Worm (Caenorhabditis elegans): ENCODE data around the gene nep-2.

nep-2 gene

DNA sequence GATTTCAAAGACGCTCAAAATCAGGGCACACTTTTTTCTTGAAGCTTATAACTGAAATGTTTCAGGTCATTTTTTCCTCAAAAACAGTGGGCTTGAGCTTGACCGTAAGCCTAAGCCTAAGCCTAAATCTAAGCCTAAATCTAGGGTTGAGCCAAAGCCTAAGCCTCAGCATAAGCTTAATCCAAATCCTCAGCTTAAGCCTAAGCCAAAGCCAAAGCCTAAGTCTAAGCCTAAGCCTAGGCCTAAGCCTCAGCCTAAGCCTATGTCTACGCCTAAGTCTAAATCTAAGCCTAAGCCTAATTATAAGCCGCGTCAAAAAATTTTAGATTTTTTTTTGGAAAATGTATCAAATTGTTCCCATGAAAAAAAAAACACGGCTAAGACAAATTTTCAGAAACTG, 8.7 kb upstream of the nep-2 start:
- no peak for TF ChIP-seq sma-9 (GFP tag; optimal IDR thresholded peaks at IDR 0.05)
- no peak for TF ChIP-seq sma-9 (tag; optimal IDR thresholded peaks at IDR 0.05)
- TF ChIP-seq lin-39 (tag; optimal IDR thresholded peaks at IDR 0.05) = no peak
- TF ChIP-seq nhr-25 (tag; optimal IDR thresholded peaks at IDR 0.05) = no peak
- TF ChIP-seq crh-2 (tag; optimal IDR thresholded peaks at IDR 0.05) = no peak
- no peak for TF ChIP-seq mab-5 (tag; optimal IDR thresholded peaks at IDR 0.05)
- TF ChIP-seq sma-3 (GFP tag; optimal IDR thresholded peaks at IDR 0.05) = no peak
- no peak for TF ChIP-seq egl-27 (tag; optimal IDR thresholded peaks at IDR 0.05)
- TF ChIP-seq ama-1 (optimal IDR thresholded peaks at IDR 0.05) = no peak
- TF ChIP-seq mbf-1 (tag; optimal IDR thresholded peaks at IDR 0.05) = no peak
- no peak for TF ChIP-seq elt-1 (tag; optimal IDR thresholded peaks at IDR 0.05)
- TF ChIP-seq nhr-77 (tag; optimal IDR thresholded peaks at IDR 0.05) = no peak

DNA sequence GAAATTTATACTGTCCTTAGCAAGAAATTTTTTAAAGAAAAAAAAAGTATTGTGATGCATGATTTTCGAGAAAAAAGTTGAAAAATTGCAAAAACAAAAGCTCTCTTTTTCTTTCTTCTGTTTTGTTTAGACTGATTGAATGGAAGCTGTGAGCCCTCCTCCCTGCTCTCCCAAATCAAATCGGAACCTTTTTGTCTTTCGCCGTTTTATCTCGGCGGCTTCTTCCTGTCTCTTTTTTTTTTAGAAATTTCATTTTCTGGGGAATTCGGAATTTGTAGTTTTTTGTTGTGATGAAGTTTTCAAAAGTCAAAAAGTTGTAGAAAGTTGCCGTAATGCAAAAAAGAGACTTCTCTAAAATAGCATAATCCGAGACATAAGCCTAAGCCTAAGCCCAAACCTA, 5.1 kb upstream of the nep-2 start:
- TF ChIP-seq nhr-6 (tag; optimal IDR thresholded peaks at IDR 0.05) (no peak), egl-27 (tag; optimal IDR thresholded peaks at IDR 0.05) (no peak), sma-9 (GFP tag; optimal IDR thresholded peaks at IDR 0.05) (no peak), sma-9 (tag; optimal IDR thresholded peaks at IDR 0.05) (no peak), fos-1 (tag; optimal IDR thresholded peaks at IDR 0.05) (no peak), alr-1 (tag; optimal IDR thresholded peaks at IDR 0.05) (no peak), ceh-16 (tag; optimal IDR thresholded peaks at IDR 0.05) (no peak), nhr-129 (tag; optimal IDR thresholded peaks at IDR 0.05) (no peak), R02D3.7 (tag; optimal IDR thresholded peaks at IDR 0.05) (no peak), lin-11 (tag; optimal IDR thresholded peaks at IDR 0.05) (no peak), ZK546.5 (tag; optimal IDR thresholded peaks at IDR 0.05) (no peak), nhr-77 (tag; optimal IDR thresholded peaks at IDR 0.05) (no peak), skn-1 (tag; optimal IDR thresholded peaks at IDR 0.05) (no peak), F13H6.1 (tag; optimal IDR thresholded peaks at IDR 0.05) (no peak), elt-1 (tag; optimal IDR thresholded peaks at IDR 0.05) (no peak), dmd-4 (tag; optimal IDR thresholded peaks at IDR 0.05) (no peak), snpc-4 (tag; optimal IDR thresholded peaks at IDR 0.05) (no peak), ceh-82 (tag; optimal IDR thresholded peaks at IDR 0.05) (no peak), lsy-2 (tag; optimal IDR thresholded peaks at IDR 0.05) (no peak)

DNA sequence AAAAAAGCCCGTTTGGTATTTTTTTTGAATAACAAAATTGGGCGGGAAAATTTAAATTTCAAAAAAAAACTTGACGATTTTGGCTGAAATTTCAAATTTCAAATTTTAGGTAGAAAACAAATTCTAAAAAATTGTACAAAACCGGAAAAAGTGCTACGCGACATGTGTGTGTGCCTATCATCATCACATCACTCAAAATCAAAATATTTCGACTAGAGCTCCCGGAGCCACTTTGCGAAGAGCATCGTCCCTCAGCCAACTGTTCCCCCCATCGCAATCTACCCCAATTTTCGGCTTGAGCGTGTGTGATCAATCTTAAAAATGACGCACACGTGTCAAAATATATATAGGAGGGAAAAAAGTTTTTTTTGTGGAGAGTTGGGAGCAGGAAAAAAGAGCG, 1.2 kb upstream of the nep-2 start:
- TF ChIP-seq nhr-11 (tag; optimal IDR thresholded peaks at IDR 0.05) (no peak), C34F6.9 (tag; optimal IDR thresholded peaks at IDR 0.05) (peak; percentile 1), sem-4 (tag; optimal IDR thresholded peaks at IDR 0.05) (no peak), alr-1 (tag; optimal IDR thresholded peaks at IDR 0.05) (no peak)

DNA sequence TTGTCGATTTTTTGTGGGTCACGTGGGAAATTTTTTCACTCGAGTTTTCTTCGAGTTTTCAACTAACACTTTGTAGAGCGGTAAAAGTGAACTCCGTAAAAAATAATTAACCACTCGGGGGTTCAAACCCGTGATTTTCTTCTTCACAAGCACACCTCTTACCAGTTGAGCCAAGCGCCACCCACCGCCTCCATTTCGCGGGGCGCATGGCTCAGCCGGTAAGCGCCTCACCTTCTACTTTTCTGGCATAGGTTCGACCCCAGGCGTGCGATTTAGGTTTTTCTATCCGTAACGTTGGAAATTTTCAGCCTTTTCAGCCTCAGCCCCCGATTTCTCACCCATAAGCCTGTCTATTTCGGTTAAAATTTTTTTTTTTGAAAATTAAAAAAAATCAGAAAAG, 3.6 kb downstream of the nep-2 start:
- TF ChIP-seq nhr-6 (tag; optimal IDR thresholded peaks at IDR 0.05) (no peak), ceh-16 (tag; optimal IDR thresholded peaks at IDR 0.05) (no peak), lin-39 (tag; optimal IDR thresholded peaks at IDR 0.05) (no peak), egl-27 (tag; optimal IDR thresholded peaks at IDR 0.05) (no peak), nhr-12 (tag; optimal IDR thresholded peaks at IDR 0.05) (no peak), zag-1 (tag; optimal IDR thresholded peaks at IDR 0.05) (no peak), alr-1 (tag; optimal IDR thresholded peaks at IDR 0.05) (no peak), elt-3 (tag; optimal IDR thresholded peaks at IDR 0.05) (no peak), blmp-1 (tag; optimal IDR thresholded peaks at IDR 0.05; ENCODE audit: insufficient read depth) (no peak), ZK546.5 (tag; optimal IDR thresholded peaks at IDR 0.05) (no peak), sma-3 (GFP tag; optimal IDR thresholded peaks at IDR 0.05) (no peak), mbf-1 (tag; optimal IDR thresholded peaks at IDR 0.05) (no peak), nhr-10 (tag; optimal IDR thresholded peaks at IDR 0.05) (no peak)

DNA sequence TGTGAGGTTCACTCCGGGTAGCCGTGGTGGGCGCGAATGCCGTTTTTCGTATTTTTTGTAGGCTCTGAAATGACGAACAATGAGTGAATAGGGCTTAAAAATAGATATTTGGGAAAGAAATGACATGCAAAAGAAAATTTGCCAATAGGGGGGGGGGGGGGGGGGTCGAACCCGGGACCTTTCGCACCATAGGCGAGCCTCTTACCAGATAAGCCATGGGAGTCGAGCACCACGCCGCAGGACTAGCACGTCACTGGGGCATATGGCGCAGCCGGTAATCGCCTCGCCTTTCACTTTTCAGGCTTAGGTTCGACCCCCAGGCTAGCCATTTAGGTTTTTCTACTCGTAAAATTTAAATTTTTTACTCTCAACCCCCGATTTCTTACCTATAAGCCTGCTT, 6.3 kb downstream of the nep-2 start:
- TF ChIP-seq nhr-10 (tag; optimal IDR thresholded peaks at IDR 0.05) (no peak), lin-11 (tag; optimal IDR thresholded peaks at IDR 0.05) (no peak), egl-27 (tag; optimal IDR thresholded peaks at IDR 0.05) (no peak), gmeb-1 (tag; optimal IDR thresholded peaks at IDR 0.05) (no peak), nhr-12 (tag; optimal IDR thresholded peaks at IDR 0.05) (no peak), lsy-2 (tag; optimal IDR thresholded peaks at IDR 0.05) (no peak), mbf-1 (tag; optimal IDR thresholded peaks at IDR 0.05) (no peak), elt-3 (tag; optimal IDR thresholded peaks at IDR 0.05) (no peak), unc-62 (GFP tag; optimal IDR thresholded peaks at IDR 0.05) (no peak), ztf-11 (tag; optimal IDR thresholded peaks at IDR 0.05) (no peak), nhr-23 (tag; optimal IDR thresholded peaks at IDR 0.05) (no peak)
